Fruit fly (Drosophila melanogaster): ENCODE measurements around the gene CG17600.

The CG17600 gene

dm6 chrX:22487667-22488593 lies 27.1 kb upstream of the CG17600 start (continued):
- 0 out of 2 replicates have a peak, but pooled peaks have one; percentile 39 for TF ChIP-seq ranshi (GFP tag; IDR thresholded peaks at IDR 0.05)
- no peak for TF ChIP-seq CG6813 (GFP tag; optimal IDR thresholded peaks at IDR 0.05)
- 0 out of 2 replicates have a peak, but pooled peaks have one; percentile 28 for TF ChIP-seq NFAT (GFP tag; IDR thresholded peaks at IDR 0.05)
- peak; percentile 47 for TF ChIP-seq CG10209 (GFP tag; optimal IDR thresholded peaks at IDR 0.05)
- no peak for TF ChIP-seq Elba2 (GFP tag; optimal IDR thresholded peaks at IDR 0.05)
- no peak for TF ChIP-seq CG12236 (GFP tag; optimal IDR thresholded peaks at IDR 0.05)
- TF ChIP-seq crol (GFP tag; IDR thresholded peaks at IDR 0.05): no peak
- TF ChIP-seq sna (GFP tag; IDR thresholded peaks at IDR 0.05; ENCODE audit: partially characterized antibody): no peak
- TF ChIP-seq CG15011 (GFP tag; optimal IDR thresholded peaks at IDR 0.05): peak; percentile 27
- 0 out of 2 replicates have a peak, but pooled peaks have one; percentile 32 for TF ChIP-seq CG5953 (GFP tag; IDR thresholded peaks at IDR 0.05)
- no peak for TF ChIP-seq wor (GFP tag; IDR thresholded peaks at IDR 0.05)
- no peak for TF ChIP-seq pho (GFP tag; optimal IDR thresholded peaks at IDR 0.05)
- peak; percentile 11 for TF ChIP-seq CG12071 (GFP tag; optimal IDR thresholded peaks at IDR 0.05)
- no peak for TF ChIP-seq MESR4 (GFP tag; optimal IDR thresholded peaks at IDR 0.05)
- no peak for TF ChIP-seq Jarid2 (GFP tag; optimal IDR thresholded peaks at IDR 0.05)
- no peak for TF ChIP-seq CG5180 (GFP tag; optimal IDR thresholded peaks at IDR 0.05)
- TF ChIP-seq sens-2 (GFP tag; IDR thresholded peaks at IDR 0.05): no peak
- peak; percentile 39 for TF ChIP-seq cg (GFP tag; optimal IDR thresholded peaks at IDR 0.05)
- TF ChIP-seq da (GFP tag; optimal IDR thresholded peaks at IDR 0.05): no peak
- no peak for TF ChIP-seq CrebB (tag; optimal IDR thresholded peaks at IDR 0.05)
- no peak for TF ChIP-seq Side (GFP tag; optimal IDR thresholded peaks at IDR 0.05)
- no peak for TF ChIP-seq jing (GFP tag; optimal IDR thresholded peaks at IDR 0.05)
- TF ChIP-seq CG16779 (GFP tag; IDR thresholded peaks at IDR 0.05): no peak
- TF ChIP-seq CG1603 (tag; optimal IDR thresholded peaks at IDR 0.05): no peak
- TF ChIP-seq zfh2 (GFP tag; optimal IDR thresholded peaks at IDR 0.05): peak; percentile 17
- no peak for TF ChIP-seq caup (GFP tag; optimal IDR thresholded peaks at IDR 0.05; ENCODE audit: severe bottlenecking)
- no peak for TF ChIP-seq Hr39 (optimal IDR thresholded peaks at IDR 0.05)
- no peak for TF ChIP-seq CG17802 (tag; optimal IDR thresholded peaks at IDR 0.05)
- TF ChIP-seq bcd (GFP tag; optimal IDR thresholded peaks at IDR 0.05): peak; percentile 37
- peak in 1 of 2 experiments; percentile 62 for TF ChIP-seq Hr51 (GFP tag; optimal IDR thresholded peaks at IDR 0.05)
- TF ChIP-seq Hsf (GFP tag; optimal IDR thresholded peaks at IDR 0.05): no peak
- TF ChIP-seq ind (GFP tag; optimal IDR thresholded peaks at IDR 0.05): peak; percentile 39
- TF ChIP-seq CG11456 (GFP tag; IDR thresholded peaks at IDR 0.05): peak; percentile 67; the same call in 1 of the 3 replicates
- peak; percentile 57; the same call in 1 of the 2 replicates for TF ChIP-seq CG32772 (GFP tag; IDR thresholded peaks at IDR 0.05)
- no peak for TF ChIP-seq CG8089 (GFP tag; optimal IDR thresholded peaks at IDR 0.05)
- no peak for TF ChIP-seq CG30403 (GFP tag; optimal IDR thresholded peaks at IDR 0.05)
- no peak for TF ChIP-seq esg (GFP tag; conservative IDR thresholded peaks at IDR 0.05)
- TF ChIP-seq ftz-f1 (GFP tag; optimal IDR thresholded peaks at IDR 0.05): peak; percentile 90
- no peak for TF ChIP-seq eve (GFP tag; optimal IDR thresholded peaks at IDR 0.05)
- no peak for TF ChIP-seq sim (GFP tag; IDR thresholded peaks at IDR 0.05)
- no peak for TF ChIP-seq dimm (GFP tag; IDR thresholded peaks at IDR 0.05)
- TF ChIP-seq bab2 (GFP tag; optimal IDR thresholded peaks at IDR 0.05): no peak
- no peak for TF ChIP-seq bbx (GFP tag; IDR thresholded peaks at IDR 0.05; ENCODE audit: partially characterized antibody)
- peak; percentile 61 for TF ChIP-seq CG34376 (GFP tag; optimal IDR thresholded peaks at IDR 0.05)
- TF ChIP-seq ash1 (GFP tag; optimal IDR thresholded peaks at IDR 0.05): no peak
- no peak for TF ChIP-seq pb (GFP tag; optimal IDR thresholded peaks at IDR 0.05)
- no peak for TF ChIP-seq CG6654 (GFP tag; optimal IDR thresholded peaks at IDR 0.05)
- no peak for TF ChIP-seq CG11560 (tag; IDR thresholded peaks at IDR 0.05)
- TF ChIP-seq Ets97D (GFP tag; optimal IDR thresholded peaks at IDR 0.05): no peak

Data from whole organism, embryonic.